Fruit fly (Drosophila melanogaster) whole organism, embryonic: ENCODE data around the gene Pex5.
A peak's percentile ranks its signal among the peaks of the same experiment; 100 is the strongest.

Source experiments
- BtbVII ChIP-seq: fragments of 200-800 bp; sonication (Bioruptor generic); optimal IDR thresholded peaks from 3 replicates; lab custom pipeline; 2017; ENCODE audit warnings: missing biosample characterization, mild to moderate bottlenecking, missing genetic modification characterization
- CG10267 ChIP-seq: fragments of 200-800 bp; sonication (Bioruptor generic); optimal IDR thresholded peaks from 2 replicates; lab custom pipeline; 2018; ENCODE audit warnings: missing biosample characterization, mild to moderate bottlenecking, missing genetic modification characterization, moderate library complexity
- CG12219 ChIP-seq: fragments of 200-800 bp; sonication (Bioruptor generic); optimal IDR thresholded peaks from 3 replicates; lab custom pipeline; 2018; ENCODE audit warnings: missing biosample characterization, mild to moderate bottlenecking, missing genetic modification characterization
- CG1233 ChIP-seq: fragments of 200-800 bp; sonication (Bioruptor generic); optimal IDR thresholded peaks from 4 replicates; lab custom pipeline; 2018; ENCODE audit warnings: missing biosample characterization, mild to moderate bottlenecking, missing genetic modification characterization
- CG12391 ChIP-seq: fragments of 200-800 bp; sonication (Bioruptor generic); optimal IDR thresholded peaks from 3 replicates; lab custom pipeline; 2018; ENCODE audit warnings: missing biosample characterization, mild to moderate bottlenecking, missing genetic modification characterization, moderate library complexity
- CG14441 ChIP-seq: fragments of 200-800 bp; sonication (Bioruptor generic); IDR thresholded peaks from 2 replicates; pipeline ENCODE4 v1.3.6; 2022; ENCODE audit warnings: missing biosample characterization, missing genetic modification characterization
- CG15514 ChIP-seq: fragments of 200-800 bp; sonication (Bioruptor generic); optimal IDR thresholded peaks from 3 replicates; lab custom pipeline; 2017; ENCODE audit warnings: missing biosample characterization, missing genetic modification characterization, mild to moderate bottlenecking, moderate library complexity, missing genetic modification reagents
- CG1603 ChIP-seq: fragments of 200-800 bp; sonication (Bioruptor generic); optimal IDR thresholded peaks from 2 replicates; lab custom pipeline; 2019; ENCODE audit warnings: missing biosample characterization, mild to moderate bottlenecking, missing genetic modification characterization, moderate library complexity
- CG17186 ChIP-seq: fragments of 200-800 bp; sonication (Bioruptor generic); optimal IDR thresholded peaks from 3 replicates; lab custom pipeline; 2017; ENCODE audit warnings: missing biosample characterization, missing genetic modification reagents, missing genetic modification characterization
- CG17802 ChIP-seq: fragments of 200-800 bp; sonication (Bioruptor generic); optimal IDR thresholded peaks from 2 replicates; lab custom pipeline; 2018; ENCODE audit warnings: missing biosample characterization, mild to moderate bottlenecking, missing genetic modification characterization, moderate library complexity
- CG1792 ChIP-seq: fragments of 200-800 bp; sonication (Bioruptor generic); optimal IDR thresholded peaks from 2 replicates; lab custom pipeline; 2016; ENCODE audit warnings: missing biosample characterization, missing genetic modification characterization
- CG2116 ChIP-seq: fragments of 200-800 bp; sonication (Bioruptor generic); optimal IDR thresholded peaks from 3 replicates; lab custom pipeline; 2018; ENCODE audit warnings: missing biosample characterization, mild to moderate bottlenecking, missing genetic modification characterization
- CG2875 ChIP-seq: fragments of 200-800 bp; sonication (Bioruptor generic); optimal IDR thresholded peaks from 2 replicates; lab custom pipeline; 2017; ENCODE audit warnings: missing biosample characterization, mild to moderate bottlenecking, missing genetic modification characterization, missing genetic modification reagents
- CG30403 ChIP-seq: fragments of 200-800 bp; sonication (Bioruptor generic); optimal IDR thresholded peaks from 3 replicates; lab custom pipeline; 2016; ENCODE audit warnings: missing biosample characterization, missing genetic modification characterization
- CG3065 ChIP-seq: fragments of 200-800 bp; sonication (Bioruptor generic); optimal IDR thresholded peaks from 2 replicates; lab custom pipeline; 2016; ENCODE audit warnings: missing biosample characterization, missing genetic modification characterization
- CG32767 ChIP-seq: fragments of 200-800 bp; sonication (Bioruptor generic); IDR thresholded peaks from 2 replicates; pipeline ENCODE4 v1.3.6; 2022; ENCODE audit warnings: missing biosample characterization, missing genetic modification characterization
- CG4820 ChIP-seq: fragments of 200-800 bp; sonication (Bioruptor generic); optimal IDR thresholded peaks from 3 replicates; lab custom pipeline; 2016; ENCODE audit warnings: missing biosample characterization, missing genetic modification characterization
- CG8924 ChIP-seq: fragments of 200-800 bp; optimal IDR thresholded peaks from 3 replicates; lab custom pipeline; 2019; ENCODE audit warnings: missing biosample characterization, mild to moderate bottlenecking, missing genetic modification characterization, moderate library complexity
- CG9932 ChIP-seq: fragments of 200-800 bp; sonication (Bioruptor generic); IDR thresholded peaks from 2 replicates; pipeline ENCODE4 v1.3.6; 2022; ENCODE audit warnings: missing biosample characterization, missing genetic modification characterization
- CkIIα-i1 ChIP-seq: fragments of 200-800 bp; sonication (Bioruptor generic); IDR thresholded peaks from 2 replicates; pipeline ENCODE4 v1.3.6; 2022; ENCODE audit warnings: missing biosample characterization, missing genetic modification characterization
- Dll ChIP-seq: fragments of 200-800 bp; sonication (Bioruptor generic); IDR thresholded peaks from 4 replicates; pipeline ENCODE4 v1.3.6; 2022; ENCODE audit warnings: missing biosample characterization, missing genetic modification characterization; ENCODE audit not compliant: partially characterized antibody
- Dref ChIP-seq: fragments of 200-800 bp; sonication (Bioruptor generic); IDR thresholded peaks from 2 replicates; pipeline ENCODE4 v1.3.6; 2022; ENCODE audit warnings: missing biosample characterization, missing genetic modification characterization
- E2f1 ChIP-seq: fragments of 200-800 bp; sonication (Bioruptor generic); IDR thresholded peaks from 2 replicates; pipeline ENCODE4 v1.3.6; 2022; ENCODE audit warnings: missing biosample characterization, missing genetic modification characterization
- HLH4C ChIP-seq: fragments of 200-800 bp; sonication (Bioruptor generic); IDR thresholded peaks from 3 replicates; pipeline ENCODE4 v1.3.6; 2022; ENCODE audit warnings: missing biosample characterization, missing genetic modification characterization; ENCODE audit not compliant: partially characterized antibody
- Hr51 ChIP-seq, 2 experiments: fragments of 200-800 bp; sonication (Bioruptor generic); optimal IDR thresholded peaks; 2 replicates in 1 of 2; 3 replicates in 1 of 2; lab custom pipeline; 2016 to 2018; ENCODE audit warnings: missing biosample characterization in 2 of 2, missing genetic modification characterization in 2 of 2, mild to moderate bottlenecking in 1 of 2, moderate library complexity in 1 of 2
- Mad ChIP-seq: fragments of 200-800 bp; sonication (Bioruptor generic); optimal IDR thresholded peaks from 2 replicates; lab custom pipeline; 2016; ENCODE audit warnings: missing biosample characterization, missing genetic modification characterization
- Med ChIP-seq: fragments of 200-800 bp; sonication (Bioruptor generic); peaks from one replicate; lab custom pipeline; 2016; ENCODE audit warnings: missing biosample characterization, missing genetic modification characterization, mild to moderate bottlenecking, inconsistent platforms, moderate library complexity
- NK7.1 ChIP-seq: fragments of 200-800 bp; sonication (Bioruptor generic); optimal IDR thresholded peaks from 3 replicates; lab custom pipeline; 2016; ENCODE audit warnings: missing biosample characterization, missing genetic modification characterization
- PHDP ChIP-seq: fragments of 200-800 bp; sonication (Bioruptor generic); optimal IDR thresholded peaks from 3 replicates; lab custom pipeline; 2018; ENCODE audit warnings: missing biosample characterization, mild to moderate bottlenecking, missing genetic modification characterization, moderate library complexity
- Pdp1 ChIP-seq, 2 experiments: fragments of 200-800 bp; sonication (Bioruptor generic); optimal IDR thresholded peaks; 3 replicates each; lab custom pipeline; 2016; ENCODE audit warnings: missing biosample characterization in 2 of 2, missing genetic modification characterization in 2 of 2, mild to moderate bottlenecking in 1 of 2, moderate library complexity in 1 of 2
- Sry-δ ChIP-seq: fragments of 200-800 bp; sonication (Bioruptor generic); optimal IDR thresholded peaks from 2 replicates; lab custom pipeline; 2016; ENCODE audit warnings: missing biosample characterization, missing genetic modification characterization
- Xbp1 ChIP-seq: fragments of 200-800 bp; sonication (Bioruptor generic); optimal IDR thresholded peaks from 3 replicates; lab custom pipeline; 2016; ENCODE audit warnings: missing biosample characterization, mild to moderate bottlenecking, missing genetic modification characterization
- abd-A ChIP-seq: fragments of 200-800 bp; sonication (Bioruptor generic); optimal IDR thresholded peaks from 3 replicates; lab custom pipeline; 2019; ENCODE audit warnings: missing biosample characterization, mild to moderate bottlenecking, missing genetic modification characterization, moderate library complexity
- amos ChIP-seq: fragments of 200-800 bp; sonication (Bioruptor generic); IDR thresholded peaks from 2 replicates; pipeline ENCODE4 v1.3.6; 2022; ENCODE audit warnings: missing biosample characterization, missing genetic modification characterization; ENCODE audit not compliant: partially characterized antibody
- ase ChIP-seq: fragments of 200-800 bp; sonication (Bioruptor generic); IDR thresholded peaks from 3 replicates; pipeline ENCODE4 v1.3.6; 2022; ENCODE audit warnings: missing biosample characterization, missing genetic modification characterization
- bbx ChIP-seq: fragments of 200-800 bp; sonication (Bioruptor generic); IDR thresholded peaks from 2 replicates; pipeline ENCODE4 v1.3.6; 2022; ENCODE audit warnings: missing biosample characterization, missing genetic modification characterization; ENCODE audit not compliant: partially characterized antibody
- cg ChIP-seq: fragments of 200-800 bp; sonication (Bioruptor generic); optimal IDR thresholded peaks from 3 replicates; lab custom pipeline; 2019; ENCODE audit warnings: missing biosample characterization, mild to moderate bottlenecking, missing genetic modification characterization, moderate library complexity
- gcm ChIP-seq: fragments of 200-800 bp; sonication (Bioruptor generic); optimal IDR thresholded peaks from 2 replicates; lab custom pipeline; 2019; ENCODE audit warnings: missing biosample characterization, mild to moderate bottlenecking, missing genetic modification characterization, moderate library complexity
- h ChIP-seq: fragments of >200 bp; optimal IDR thresholded peaks from 2 replicates; lab custom pipeline; 2017
- inv ChIP-seq: fragments of 200-800 bp; sonication (Bioruptor generic); IDR thresholded peaks from 2 replicates; pipeline ENCODE4 v1.3.6; 2022; ENCODE audit warnings: missing biosample characterization, missing genetic modification characterization; ENCODE audit not compliant: partially characterized antibody
- jumu ChIP-seq: fragments of 200-800 bp; sonication (Bioruptor generic); optimal IDR thresholded peaks from 3 replicates; lab custom pipeline; 2016; ENCODE audit warnings: missing biosample characterization, missing genetic modification characterization
- ken ChIP-seq: fragments of 200-800 bp; sonication (Bioruptor generic); IDR thresholded peaks from 3 replicates; pipeline ENCODE4 v1.3.6; 2022; ENCODE audit warnings: missing biosample characterization, missing genetic modification characterization
- knrl ChIP-seq: fragments of 200-800 bp; sonication (Bioruptor generic); IDR thresholded peaks from 3 replicates; pipeline ENCODE4 v1.3.6; 2022; ENCODE audit warnings: missing biosample characterization, missing genetic modification characterization; ENCODE audit not compliant: partially characterized antibody
- pros ChIP-seq: fragments of 200-800 bp; sonication (Bioruptor generic); optimal IDR thresholded peaks from 3 replicates; lab custom pipeline; 2019; ENCODE audit warnings: missing biosample characterization, mild to moderate bottlenecking, missing genetic modification characterization, moderate library complexity
- pzg ChIP-seq: fragments of 200-800 bp; sonication (Bioruptor generic); optimal IDR thresholded peaks from 3 replicates; lab custom pipeline; 2018; ENCODE audit warnings: missing biosample characterization, mild to moderate bottlenecking, missing genetic modification characterization, moderate library complexity
- row ChIP-seq: fragments of 200-800 bp; sonication (Bioruptor generic); IDR thresholded peaks from 3 replicates; pipeline ENCODE4 v1.3.6; 2022; ENCODE audit warnings: missing biosample characterization, missing genetic modification characterization
- sqz ChIP-seq: fragments of 200-800 bp; sonication (Bioruptor generic); optimal IDR thresholded peaks from 3 replicates; lab custom pipeline; 2018; ENCODE audit warnings: missing biosample characterization, mild to moderate bottlenecking, missing genetic modification characterization
- zfh2 ChIP-seq: fragments of 200-800 bp; sonication (Bioruptor generic); optimal IDR thresholded peaks from 2 replicates; lab custom pipeline; 2016; ENCODE audit warnings: missing biosample characterization, missing genetic modification characterization

Gene Pex5

dm6 chrX:1900123-1900818 lies 31.4 kb upstream of the Pex5 start, which contains the start of gene arm (continued):
- TF ChIP-seq CG8924 (tag; lab: Kevin White, UChicago) (no peak), amos (GFP tag; lab: Robert Waterston, UW) (peak; percentile 26; the same call in 1 of the 2 replicates), CG12219 (GFP tag; lab: Kevin White, UChicago) (no peak), CG3065 (GFP tag; lab: Kevin White, UChicago) (no peak), CG1603 (tag; lab: Kevin White, UChicago) (no peak), CG14441 (GFP tag; lab: Robert Waterston, UW) (no peak), inv (no peak), abd-A (tag; lab: Kevin White, UChicago) (no peak), CG30403 (GFP tag; lab: Kevin White, UChicago) (peak; percentile 21), Hr51 (GFP tag; optimal IDR thresholded peaks at IDR 0.05; lab: Kevin White, UChicago) (no peak), Dref (GFP tag; lab: Robert Waterston, UW) (peak; percentile 65), Dll (GFP tag; lab: Robert Waterston, UW) (0 out of 4 replicates have a peak, but pooled peaks have one; percentile 35), CG10267 (tag; lab: Kevin White, UChicago) (peak; percentile 19), CG32767 (GFP tag; lab: Robert Waterston, UW) (0 out of 2 replicates have a peak, but pooled peaks have one; percentile 9), CG17186 (GFP tag; lab: Kevin White, UChicago) (peak; percentile 61), CG12391 (tag; lab: Kevin White, UChicago) (no peak), sqz (GFP tag; lab: Kevin White, UChicago) (peak; percentile 23), CG9932 (GFP tag; lab: Robert Waterston, UW) (0 out of 2 replicates have a peak, but pooled peaks have one; percentile 42), h (no peak), NK7.1 (GFP tag; lab: Kevin White, UChicago) (no peak), Sry-δ (GFP tag; lab: Kevin White, UChicago) (peak; percentile 77), jumu (GFP tag; lab: Kevin White, UChicago) (peak; percentile 10), CG2116 (GFP tag; lab: Kevin White, UChicago) (peak; percentile 11), row (GFP tag; lab: Robert Waterston, UW) (peak; percentile 38; the same call in 2 of the 3 replicates), PHDP (no peak), pros (GFP tag; lab: Kevin White, UChicago) (no peak), CG15514 (GFP tag; lab: Kevin White, UChicago) (peak; percentile 11), bbx (GFP tag; lab: Robert Waterston, UW) (no peak), zfh2 (GFP tag; lab: Kevin White, UChicago) (peak; percentile 2), ase (GFP tag; lab: Robert Waterston, UW) (no peak), E2f1 (GFP tag; lab: Robert Waterston, UW) (no peak), Med (GFP tag; lab: Kevin White, UChicago) (peak; percentile 20), gcm (GFP tag; lab: Kevin White, UChicago) (no peak), knrl (GFP tag; lab: Robert Waterston, UW) (0 out of 3 replicates have a peak, but pooled peaks have one; percentile 11), ken (no peak), CkIIα-i1 (GFP tag; lab: Robert Waterston, UW) (no peak), CG1792 (no peak), Pdp1 (GFP tag; optimal IDR thresholded peaks at IDR 0.05; lab: Kevin White, UChicago) (peak in 1 of 2 experiments; percentile 21), Mad (GFP tag; lab: Kevin White, UChicago) (no peak), CG17802 (tag; lab: Kevin White, UChicago) (peak; percentile 24), HLH4C (GFP tag; lab: Robert Waterston, UW) (peak; percentile 26; the same call in 1 of the 3 replicates), Xbp1 (GFP tag; lab: Kevin White, UChicago) (no peak), CG4820 (GFP tag; lab: Kevin White, UChicago) (peak; percentile 26), BtbVII (GFP tag; lab: Kevin White, UChicago) (no peak), CG2875 (GFP tag; lab: Kevin White, UChicago) (no peak), pzg (GFP tag; lab: Kevin White, UChicago) (peak; percentile 29), CG1233 (GFP tag; lab: Kevin White, UChicago) (no peak), cg (GFP tag; lab: Kevin White, UChicago) (no peak)
